Worm (Caenorhabditis elegans) whole organism, L4 larva: Measurements from ENCODE around the gene atp-2.

Experiments
- aha-1 ChIP-seq: fragments of 150-350 bp; peaks from one replicate; lab custom pipeline; 2014; ENCODE audit warnings: missing biosample characterization, missing genetic modification characterization
- daf-12 ChIP-seq: fragments of 150-350 bp; optimal IDR thresholded peaks from 2 replicates; lab custom pipeline; 2014; ENCODE audit warnings: missing biosample characterization, missing genetic modification reagents, missing genetic modification characterization
- fkh-10 ChIP-seq: fragments of 150-350 bp; optimal IDR thresholded peaks from 2 replicates; lab custom pipeline; 2014; ENCODE audit warnings: missing biosample characterization, missing genetic modification reagents, missing genetic modification characterization
- mdl-1 ChIP-seq, 2 experiments: fragments of 150-350 bp in 1 of 2; sonication (generic microtip) in 1 of 2; optimal IDR thresholded peaks; 2 replicates each; lab custom pipeline; 2014 to 2017; ENCODE audit warnings: missing biosample characterization in 2 of 2, missing genetic modification characterization in 2 of 2
- skn-1 ChIP-seq: fragments of 150-350 bp; optimal IDR thresholded peaks from 2 replicates; lab custom pipeline; 2014; ENCODE audit warnings: missing biosample characterization, missing genetic modification characterization
- ztf-11 ChIP-seq: fragments of 150-350 bp; optimal IDR thresholded peaks from 2 replicates; lab custom pipeline; 2014; ENCODE audit warnings: missing biosample characterization, missing genetic modification characterization

- TF ChIP-seq ztf-11 = no peak
- TF ChIP-seq daf-12 (tag; lab: Kevin White, UChicago) = no peak
- TF ChIP-seq fkh-10 (GFP tag; lab: Kevin White, UChicago) = no peak
- TF ChIP-seq aha-1 (tag; lab: Kevin White, UChicago) = peak; percentile 22
- no peak for TF ChIP-seq mdl-1 (tag; optimal IDR thresholded peaks at IDR 0.05; lab: Kevin White, UChicago)
- no peak for TF ChIP-seq skn-1 (tag; lab: Kevin White, UChicago)
These were observed 47.6 kb upstream of the atp-2 start for ce11 chrIII:5180588-5180987.
